Fruit fly (Drosophila melanogaster): ENCODE data around the gene CG12746.

The CG12746 gene

dm6 chr3R:5554082-5554481 is 10.6 kb upstream of the CG12746 start, which contains the start of gene Pcmt (continued):
- TF ChIP-seq CG1603 (tag; optimal IDR thresholded peaks at IDR 0.05) (peak; percentile 50), CG34224 (GFP tag; IDR thresholded peaks at IDR 0.05; ENCODE audit: partially characterized antibody) (peak; percentile 24; the same call in 2 of the 3 replicates), Dll (GFP tag; IDR thresholded peaks at IDR 0.05; ENCODE audit: partially characterized antibody) (0 out of 4 replicates have a peak, but pooled peaks have one; percentile 51), BEAF-32 (GFP tag; optimal IDR thresholded peaks at IDR 0.05) (peak; percentile 37), amos (GFP tag; IDR thresholded peaks at IDR 0.05; ENCODE audit: partially characterized antibody) (peak; percentile 37), MESR4 (GFP tag; optimal IDR thresholded peaks at IDR 0.05) (peak; percentile 52), Doc3 (GFP tag; IDR thresholded peaks at IDR 0.05; ENCODE audit: partially characterized antibody) (0 out of 3 replicates have a peak, but pooled peaks have one; percentile 50), vnd (GFP tag; IDR thresholded peaks at IDR 0.05; ENCODE audit: partially characterized antibody) (0 out of 3 replicates have a peak, but pooled peaks have one; percentile 29), CG2199 (GFP tag; IDR thresholded peaks at IDR 0.05) (0 out of 3 replicates have a peak, but pooled peaks have one; percentile 22), CG13287 (GFP tag; IDR thresholded peaks at IDR 0.05; ENCODE audit: partially characterized antibody) (peak; percentile 25; the same call in 1 of the 2 replicates), pzg (GFP tag; optimal IDR thresholded peaks at IDR 0.05) (peak; percentile 31), Dp (GFP tag; optimal IDR thresholded peaks at IDR 0.05) (peak; percentile 20), CG6791 (GFP tag; IDR thresholded peaks at IDR 0.05; ENCODE audit: partially characterized antibody) (0 out of 3 replicates have a peak, but pooled peaks have one; percentile 41), CG16813 (GFP tag; IDR thresholded peaks at IDR 0.05; ENCODE audit: partially characterized antibody) (peak; percentile 48; the same call in 1 of the 3 replicates), CG2712 (tag; optimal IDR thresholded peaks at IDR 0.05) (no peak), CG3407 (GFP tag; optimal IDR thresholded peaks at IDR 0.05) (no peak), MBD-R2 (GFP tag; IDR thresholded peaks at IDR 0.05) (peak; percentile 82), kni (GFP tag; optimal IDR thresholded peaks at IDR 0.05) (no peak), cg (GFP tag; optimal IDR thresholded peaks at IDR 0.05) (peak; percentile 55), Scr (GFP tag; IDR thresholded peaks at IDR 0.05; ENCODE audit: partially characterized antibody) (peak; percentile 55; the same call in 1 of the 2 replicates), trem (tag; optimal IDR thresholded peaks at IDR 0.05) (peak; percentile 30), unc-4 (GFP tag; IDR thresholded peaks at IDR 0.05; ENCODE audit: partially characterized antibody) (0 out of 2 replicates have a peak, but pooled peaks have one; percentile 32)

- TF ChIP-seq Dref (GFP tag; IDR thresholded peaks at IDR 0.05) (peak; percentile 45), pzg (GFP tag; optimal IDR thresholded peaks at IDR 0.05) (peak; percentile 7), BEAF-32 (GFP tag; optimal IDR thresholded peaks at IDR 0.05) (peak; percentile 9), Scr (GFP tag; IDR thresholded peaks at IDR 0.05; ENCODE audit: partially characterized antibody) (0 out of 2 replicates have a peak, but pooled peaks have one; percentile 9), CG2116 (GFP tag; optimal IDR thresholded peaks at IDR 0.05) (peak; percentile 23), D19A (tag; optimal IDR thresholded peaks at IDR 0.05) (no peak), Bgb (GFP tag; IDR thresholded peaks at IDR 0.05; ENCODE audit: partially characterized antibody) (0 out of 2 replicates have a peak, but pooled peaks have one; percentile 25), sens (GFP tag) (peak; percentile 53), org-1 (GFP tag; optimal IDR thresholded peaks at IDR 0.05) (no peak), Sry-δ (GFP tag; optimal IDR thresholded peaks at IDR 0.05) (peak; percentile 29), E2f2 (GFP tag; IDR thresholded peaks at IDR 0.05) (peak; percentile 77), gfzf (GFP tag; optimal IDR thresholded peaks at IDR 0.05) (peak; percentile 54), Dp (GFP tag; optimal IDR thresholded peaks at IDR 0.05) (peak; percentile 57), Xrp1 (GFP tag; IDR thresholded peaks at IDR 0.05) (no peak), CG9797 (GFP tag; optimal IDR thresholded peaks at IDR 0.05) (peak; percentile 27), Doc3 (GFP tag; IDR thresholded peaks at IDR 0.05; ENCODE audit: partially characterized antibody) (0 out of 3 replicates have a peak, but pooled peaks have one; percentile 11), caup (GFP tag; optimal IDR thresholded peaks at IDR 0.05; ENCODE audit: severe bottlenecking) (no peak), Opbp (GFP tag; IDR thresholded peaks at IDR 0.05; ENCODE audit: partially characterized antibody) (peak; percentile 27; the same call in 1 of the 3 replicates), Hr3 (GFP tag; optimal IDR thresholded peaks at IDR 0.05) (no peak)
Observed at dm6 chr3R:5554852-5555251, 9.8 kb upstream of the CG12746 start, which contains the start of gene Snm1. TSS of gene Snm1 (plus strand) at chr3R:5555084.

All from whole organism, embryonic.